Fruit fly (Drosophila melanogaster): ENCODE results near the gene GABA-B-R2.

DNA sequence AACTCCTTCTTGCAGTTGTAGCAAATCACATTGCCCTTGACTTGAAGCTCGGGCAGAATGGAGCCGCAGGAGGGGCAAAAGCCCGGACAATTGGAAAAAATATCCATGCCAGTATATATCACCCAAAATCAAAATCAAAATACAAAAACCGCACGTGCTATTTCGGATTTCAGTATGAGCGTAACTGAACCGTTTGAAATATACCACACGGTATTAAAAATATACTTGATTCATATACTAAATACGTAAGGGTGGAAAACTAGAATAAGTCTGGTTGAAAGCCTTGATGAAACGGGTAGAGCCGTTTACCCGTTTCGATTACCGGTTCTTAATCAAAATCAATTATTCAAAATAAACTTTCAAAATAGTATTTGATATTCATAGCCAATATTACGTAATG, 2.0 kb upstream of the GABA-B-R2 start, which contains the start of gene Polr1H:
- TF ChIP-seq CTCF (optimal IDR thresholded peaks at IDR 0.05), result peak in 1 of 2 experiments; percentile 41
- TF ChIP-seq CG8478 (optimal IDR thresholded peaks at IDR 0.05), result no peak
